Worm (Caenorhabditis elegans): Measurements from ENCODE around the gene C17F4.7.

The C17F4.7 gene

DNA sequence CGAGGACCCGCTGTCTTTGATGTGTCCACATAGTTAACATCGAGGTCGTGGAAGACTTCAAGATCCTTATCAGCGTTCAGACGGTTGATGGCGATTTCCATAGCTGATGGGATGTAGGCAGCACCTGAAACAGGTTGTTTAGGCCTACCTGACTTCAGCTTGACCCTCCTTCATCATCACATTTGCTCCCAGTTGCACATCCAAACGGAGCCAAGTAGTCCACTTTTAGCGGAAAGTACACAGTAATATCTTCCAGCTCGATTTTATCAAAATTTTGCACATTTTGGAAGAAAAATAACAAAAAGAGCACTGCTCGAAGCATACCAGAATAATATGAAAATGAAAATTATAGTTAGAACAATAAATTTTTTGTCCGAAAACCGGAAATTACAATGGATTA lies 48.8 kb downstream of the C17F4.7 start, which contains the start of gene gcy-15:
Gene gcy-15, minus strand, starts transcription at position 101 of the 400 bp plus-strand sequence.
- TF ChIP-seq him-1 (tag; optimal IDR thresholded peaks at IDR 0.05), result no peak
- TF ChIP-seq dao-5 (tag; optimal IDR thresholded peaks at IDR 0.05), result no peak
- no peak for TF ChIP-seq W03F9.2 (tag; optimal IDR thresholded peaks at IDR 0.05)

DNA sequence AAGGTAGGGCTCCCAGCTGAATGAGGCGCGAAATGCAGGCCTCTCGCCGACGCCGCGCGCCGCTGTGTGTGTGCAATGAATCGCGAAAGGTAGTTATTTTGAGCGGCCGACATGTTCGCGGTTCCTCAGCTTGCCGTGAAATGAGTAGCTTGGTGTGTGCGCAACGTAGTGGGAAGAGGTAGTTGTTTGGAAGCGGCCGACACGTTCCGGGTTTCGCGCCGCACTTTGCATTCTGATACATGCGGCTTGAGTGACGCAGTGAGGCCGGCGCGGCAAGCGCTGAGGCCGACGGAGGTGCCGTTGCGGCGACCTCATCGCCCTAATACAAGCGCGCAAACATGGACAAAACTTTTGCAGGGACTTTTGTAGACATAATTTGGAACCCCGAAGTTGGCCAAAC lies 50.1 kb downstream of the C17F4.7 start:
- no peak for TF ChIP-seq W03F9.2 (tag; optimal IDR thresholded peaks at IDR 0.05)
- TF ChIP-seq dao-5 (tag; optimal IDR thresholded peaks at IDR 0.05), result no peak
- TF ChIP-seq him-1 (tag; optimal IDR thresholded peaks at IDR 0.05), result no peak
